Worm (Caenorhabditis elegans) whole organism, L1 larva: ENCODE measurements around the gene F46H5.5.
A peak's percentile ranks its signal among the peaks of the same experiment; 100 is the strongest.

Source experiments
- ama-1 ChIP-seq: fragments of 150-350 bp; optimal IDR thresholded peaks from 2 replicates; lab custom pipeline; 2014
- egl-27 ChIP-seq, 2 experiments: fragments of 150-350 bp in 1 of 2; sonication (generic microtip); optimal IDR thresholded peaks; 3 replicates each; lab custom pipeline; 2017 to 2018; ENCODE audit warnings: missing biosample characterization in 2 of 2, missing genetic modification characterization in 2 of 2, missing genetic modification reagents in 2 of 2
- grh-1 ChIP-seq: fragments of 200-800 bp; sonication (Bioruptor generic); IDR thresholded peaks from 2 replicates; pipeline ENCODE4 v1.3.6; 2022; ENCODE audit warnings: missing genetic modification reagents, missing genetic modification characterization, missing compliant biosample characterization
- jun-1 ChIP-seq: fragments of 150-350 bp; optimal IDR thresholded peaks from 2 replicates; lab custom pipeline; 2014; ENCODE audit warnings: missing biosample characterization, missing genetic modification reagents, missing genetic modification characterization
- lin-13 ChIP-seq: fragments of 150-350 bp; optimal IDR thresholded peaks from 2 replicates; lab custom pipeline; 2014; ENCODE audit warnings: missing biosample characterization, missing genetic modification reagents, missing genetic modification characterization
- mep-1 ChIP-seq: fragments of 150-350 bp; optimal IDR thresholded peaks from 2 replicates; lab custom pipeline; 2014; ENCODE audit warnings: missing biosample characterization, missing genetic modification characterization
- nhr-12 ChIP-seq: sonication (generic microtip); optimal IDR thresholded peaks from 2 replicates; lab custom pipeline; 2017; ENCODE audit warnings: missing biosample characterization, missing genetic modification characterization
- skn-1 ChIP-seq: fragments of 150-350 bp; optimal IDR thresholded peaks from 2 replicates; lab custom pipeline; 2014; ENCODE audit warnings: missing biosample characterization, missing genetic modification characterization
- sptf-1 ChIP-seq: fragments of 150-350 bp; optimal IDR thresholded peaks from 2 replicates; lab custom pipeline; 2014; ENCODE audit warnings: missing biosample characterization, missing genetic modification characterization
- unc-30 ChIP-seq: sonication (generic microtip); optimal IDR thresholded peaks from 2 replicates; lab custom pipeline; 2017; ENCODE audit warnings: missing biosample characterization, missing genetic modification characterization
- unc-62 ChIP-seq: fragments of 150-350 bp; optimal IDR thresholded peaks from 2 replicates; lab custom pipeline; 2014; ENCODE audit warnings: missing biosample characterization, missing genetic modification reagents, missing genetic modification characterization
- xbp-1 ChIP-seq: sonication (generic microtip); optimal IDR thresholded peaks from 2 replicates; lab custom pipeline; 2016; ENCODE audit warnings: missing genetic modification characterization, missing compliant biosample characterization
- ztf-11 ChIP-seq, 2 experiments: sonication (generic microtip); optimal IDR thresholded peaks; 2 replicates each; lab custom pipeline; 2016 to 2017; ENCODE audit warnings: missing genetic modification characterization in 2 of 2, missing biosample characterization in 1 of 2, missing compliant biosample characterization in 1 of 2

ce11 chrX:7306434-7306833 is 49.6 kb upstream of the F46H5.5 start:
- TF ChIP-seq ztf-11 (tag; optimal IDR thresholded peaks at IDR 0.05; lab: Kevin White, UChicago) (no peak), lin-13 (GFP tag; lab: Kevin White, UChicago) (no peak), unc-62 (GFP tag; lab: Kevin White, UChicago) (no peak), grh-1 (GFP tag; lab: Robert Waterston, UW) (no peak), unc-30 (tag; lab: Kevin White, UChicago) (no peak), jun-1 (peak; percentile 26), skn-1 (tag; lab: Kevin White, UChicago) (peak; percentile 27), nhr-12 (tag; lab: Kevin White, UChicago) (no peak), ama-1 (no peak), egl-27 (tag; optimal IDR thresholded peaks at IDR 0.05; lab: Kevin White, UChicago) (peak; percentile 54 to 56), mep-1 (peak; percentile 58), sptf-1 (no peak), xbp-1 (tag; lab: Kevin White, UChicago) (peak; percentile 91)
